Worm (Caenorhabditis elegans) whole organism, late embryonic: ENCODE measurements around the gene ZC266.1.

Experiments used
- dve-1 ChIP-seq: sonication (generic microtip); optimal IDR thresholded peaks from 2 replicates; lab custom pipeline; 2017; ENCODE audit warnings: antibody characterized with exemption, mild to moderate bottlenecking, missing genetic modification characterization, missing compliant biosample characterization
- pha-4 ChIP-seq: fragments of 150-350 bp; optimal IDR thresholded peaks from 2 replicates; lab custom pipeline; 2018; ENCODE audit warnings: missing biosample characterization, missing genetic modification reagents, missing genetic modification characterization

DNA sequence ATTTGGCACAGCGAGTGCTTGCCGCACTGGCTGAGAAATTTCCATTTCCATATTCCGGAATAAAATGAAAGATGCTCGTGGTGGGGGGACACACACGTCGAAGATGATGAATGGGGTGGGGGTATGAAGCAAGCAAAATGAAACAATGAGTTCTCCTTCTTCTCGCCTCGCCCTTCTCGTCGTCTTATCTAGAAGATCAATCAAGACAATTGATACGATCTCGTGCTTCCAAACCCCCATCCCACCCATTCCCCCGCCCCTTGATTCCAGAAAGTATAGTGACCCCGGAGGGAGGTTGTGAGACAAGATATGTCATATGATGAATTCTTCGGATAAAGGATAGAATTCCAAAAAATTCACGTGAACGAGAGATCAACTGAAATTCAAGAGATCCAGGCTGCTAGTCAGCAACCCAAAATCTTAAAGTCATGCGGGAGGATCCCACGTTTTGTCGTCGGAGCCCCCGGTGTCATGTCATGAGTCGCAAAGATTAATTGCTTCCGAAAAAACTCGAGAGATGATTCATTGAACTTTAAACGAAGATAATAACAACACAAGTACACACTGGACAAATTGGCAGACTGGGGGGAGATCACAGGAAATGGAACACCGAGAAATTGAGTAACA lies 5.5 kb downstream of the ZC266.1 start:
- no peak for TF ChIP-seq dve-1 (tag; lab: Kevin White, UChicago)
- TF ChIP-seq pha-4 (tag; lab: Kevin White, UChicago), result no peak
